Fruit fly (Drosophila melanogaster): ENCODE measurements around the gene aub.

The aub gene

DNA sequence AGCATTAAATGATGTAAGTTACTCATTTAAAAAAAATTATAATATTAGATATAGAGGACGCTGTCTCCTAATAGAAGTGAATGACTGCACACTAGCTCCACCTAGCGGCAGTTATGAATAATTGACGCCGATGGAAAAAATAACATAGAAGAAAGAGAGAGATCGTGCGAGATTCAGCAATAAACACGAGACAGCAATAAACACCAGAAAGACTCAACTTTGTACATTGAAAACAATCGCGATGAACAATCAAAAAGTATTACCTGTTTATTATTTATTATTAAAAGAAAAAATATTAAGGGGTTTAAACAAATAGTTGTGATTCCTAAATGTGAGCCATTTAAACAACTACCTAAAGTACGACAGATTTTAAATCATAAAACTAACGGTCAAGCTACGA lies 15.1 kb downstream of the aub start (continued):
- no peak for TF ChIP-seq sr (GFP tag; IDR thresholded peaks at IDR 0.05)
- no peak for TF ChIP-seq dati (GFP tag; IDR thresholded peaks at IDR 0.05)
- TF ChIP-seq h (optimal IDR thresholded peaks at IDR 0.05), result no peak
- TF ChIP-seq ssp (GFP tag; IDR thresholded peaks at IDR 0.05), result no peak
- no peak for TF ChIP-seq nerfin-1 (tag; optimal IDR thresholded peaks at IDR 0.05)
- no peak; the same call in 1 of the 2 replicates for TF ChIP-seq Drgx (GFP tag; IDR thresholded peaks at IDR 0.05)
- TF ChIP-seq CG8924 (tag; optimal IDR thresholded peaks at IDR 0.05), result no peak
- TF ChIP-seq scrt (GFP tag; optimal IDR thresholded peaks at IDR 0.05), result peak; percentile 6
- TF ChIP-seq dysf (GFP tag; IDR thresholded peaks at IDR 0.05), result no peak
- TF ChIP-seq CG10267 (tag; optimal IDR thresholded peaks at IDR 0.05), result peak; percentile 59
- no peak for TF ChIP-seq CG16813 (GFP tag; IDR thresholded peaks at IDR 0.05; ENCODE audit: partially characterized antibody)
- TF ChIP-seq CG1024 (GFP tag; IDR thresholded peaks at IDR 0.05), result peak; percentile 70
- no peak for TF ChIP-seq CG32767 (GFP tag; IDR thresholded peaks at IDR 0.05)
- TF ChIP-seq Dref (GFP tag; IDR thresholded peaks at IDR 0.05), result no peak
- peak; percentile 14 for TF ChIP-seq CG1233 (GFP tag; optimal IDR thresholded peaks at IDR 0.05)
- peak; percentile 16 for TF ChIP-seq pzg (GFP tag; optimal IDR thresholded peaks at IDR 0.05)
- peak in 1 of 2 experiments; percentile 19 for TF ChIP-seq Pdp1 (GFP tag; optimal IDR thresholded peaks at IDR 0.05)
- peak; percentile 17; the same call in 1 of the 2 replicates for TF ChIP-seq dimm (GFP tag; IDR thresholded peaks at IDR 0.05)
- no peak for TF ChIP-seq HLH54F (GFP tag; optimal IDR thresholded peaks at IDR 0.05)
- TF ChIP-seq CG3995 (GFP tag; optimal IDR thresholded peaks at IDR 0.05), result no peak
- TF ChIP-seq tx (GFP tag; optimal IDR thresholded peaks at IDR 0.05), result no peak
- no peak for TF ChIP-seq CG4360 (GFP tag; IDR thresholded peaks at IDR 0.05)
- TF ChIP-seq Doc3 (GFP tag; IDR thresholded peaks at IDR 0.05; ENCODE audit: partially characterized antibody), result no peak
- peak; percentile 76 for TF ChIP-seq CG8290 (GFP tag; optimal IDR thresholded peaks at IDR 0.05)
- TF ChIP-seq CG8290 (tag; optimal IDR thresholded peaks at IDR 0.05), result no peak
- TF ChIP-seq CG31441 (GFP tag; IDR thresholded peaks at IDR 0.05), result peak; percentile 67
- TF ChIP-seq Ravus (GFP tag; IDR thresholded peaks at IDR 0.05), result no peak
- no peak for TF ChIP-seq Lhr (GFP tag; optimal IDR thresholded peaks at IDR 0.05)
- no peak for TF ChIP-seq Scr (GFP tag; IDR thresholded peaks at IDR 0.05; ENCODE audit: partially characterized antibody)
- no peak for TF ChIP-seq CG31365 (tag; optimal IDR thresholded peaks at IDR 0.05)
- TF ChIP-seq ATbp (GFP tag; optimal IDR thresholded peaks at IDR 0.05), result no peak
- no peak for TF ChIP-seq Adf1 (GFP tag; IDR thresholded peaks at IDR 0.05)
- TF ChIP-seq Bdp1 (GFP tag; optimal IDR thresholded peaks at IDR 0.05), result no peak
- no peak for TF ChIP-seq eyg (GFP tag; optimal IDR thresholded peaks at IDR 0.05)
- TF ChIP-seq sd (tag; optimal IDR thresholded peaks at IDR 0.05), result no peak
- TF ChIP-seq CG14050 (GFP tag; IDR thresholded peaks at IDR 0.05), result no peak
- TF ChIP-seq Usf (GFP tag; optimal IDR thresholded peaks at IDR 0.05), result no peak

DNA sequence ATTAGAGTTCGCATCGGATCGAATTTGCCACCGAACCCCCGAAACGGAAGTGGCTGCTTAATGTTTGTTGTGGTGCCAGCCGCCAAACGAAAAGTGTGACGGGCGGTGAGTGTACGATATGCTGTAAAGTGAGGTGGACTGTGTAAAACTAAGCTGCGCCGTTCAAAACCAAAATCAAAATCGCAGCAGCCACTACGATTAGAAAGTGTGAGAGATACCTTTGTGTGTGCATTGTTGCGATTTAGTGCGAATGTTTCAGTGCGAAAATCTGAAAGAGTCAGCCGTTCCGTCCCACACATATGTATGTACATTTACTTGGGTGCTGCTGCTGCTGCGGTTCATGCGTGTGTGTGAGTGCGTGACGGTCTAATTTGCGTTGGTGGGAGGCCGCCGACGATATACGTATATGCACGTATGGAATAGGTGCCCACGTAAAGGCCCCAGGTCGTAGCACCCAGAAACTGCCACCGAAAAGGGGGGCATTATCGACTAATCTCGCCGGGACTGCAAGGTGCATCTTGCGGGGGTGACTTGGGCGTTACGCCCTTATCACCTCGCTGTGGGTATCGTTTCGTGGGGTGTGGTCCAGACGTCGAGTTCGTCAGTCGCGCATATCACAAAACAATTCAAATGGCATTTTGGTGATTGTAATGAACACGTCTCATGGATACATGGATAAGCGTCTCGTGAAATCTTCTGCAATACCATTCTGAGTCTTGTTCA lies 24.3 kb downstream of the aub start:
- TF ChIP-seq sug (tag; optimal IDR thresholded peaks at IDR 0.05) (peak; percentile 27), CG34224 (GFP tag; IDR thresholded peaks at IDR 0.05; ENCODE audit: partially characterized antibody) (0 out of 3 replicates have a peak, but pooled peaks have one; percentile 10), YL-1 (GFP tag; optimal IDR thresholded peaks at IDR 0.05) (peak; percentile 93), rib (GFP tag; IDR thresholded peaks at IDR 0.05) (0 out of 2 replicates have a peak, but pooled peaks have one; percentile 18), CG6765 (GFP tag; optimal IDR thresholded peaks at IDR 0.05) (peak; percentile 32), CrebB (tag; optimal IDR thresholded peaks at IDR 0.05) (peak; percentile 0), Lhr (GFP tag; optimal IDR thresholded peaks at IDR 0.05) (no peak), CG34422 (GFP tag; IDR thresholded peaks at IDR 0.05) (0 out of 3 replicates have a peak, but pooled peaks have one; percentile 16), klu (GFP tag; IDR thresholded peaks at IDR 0.05) (no peak), Scr (GFP tag; IDR thresholded peaks at IDR 0.05; ENCODE audit: partially characterized antibody) (0 out of 2 replicates have a peak, but pooled peaks have one; percentile 22), CG7987 (GFP tag; optimal IDR thresholded peaks at IDR 0.05) (peak; percentile 21), Dll (GFP tag; IDR thresholded peaks at IDR 0.05; ENCODE audit: partially characterized antibody) (peak; percentile 51; the same call in 2 of the 4 replicates), CG34376 (GFP tag; optimal IDR thresholded peaks at IDR 0.05) (peak; percentile 29), ci (GFP tag; IDR thresholded peaks at IDR 0.05) (peak; percentile 59; the same call in 2 of the 3 replicates), prd (optimal IDR thresholded peaks at IDR 0.05) (no peak), prd (GFP tag; IDR thresholded peaks at IDR 0.05) (peak; percentile 23; the same call in 1 of the 3 replicates), HLH4C (GFP tag; IDR thresholded peaks at IDR 0.05; ENCODE audit: partially characterized antibody) (0 out of 3 replicates have a peak, but pooled peaks have one; percentile 30)

All from whole organism, embryonic.